Worm (Caenorhabditis elegans) whole organism, L4 larva: ENCODE results near the gene F45D11.11.
"Not testable (repeated sequence)": the region's sequence is repeated elsewhere in the genome, so short reads cannot be mapped to it uniquely, and the experiment has no call there.

Experiments
- mep-1 ChIP-seq: fragments of 150-350 bp; sonication (generic microtip); optimal IDR thresholded peaks from 3 replicates; lab custom pipeline; 2014; ENCODE audit warnings: missing biosample characterization, missing genetic modification characterization
- vab-7 ChIP-seq: fragments of 200-800 bp; sonication (Bioruptor generic); IDR thresholded peaks from 2 replicates; pipeline ENCODE4 v1.3.6; 2022; ENCODE audit warnings: missing genetic modification reagents, missing genetic modification characterization, missing compliant biosample characterization

- TF ChIP-seq mep-1 (tag; lab: Kevin White, UChicago); vab-7 (GFP tag; lab: Robert Waterston, UW): not testable (repeated sequence)
Observed at ce11 chrII:994231-994630, 1.8 kb downstream of the F45D11.11 start, which contains the start of gene F45D11.7.
